Fruit fly (Drosophila melanogaster) whole organism, embryonic: ENCODE measurements around the gene CG9338.

Source experiments
- Bdp1 ChIP-seq: fragments of 200-800 bp; sonication (Bioruptor generic); optimal IDR thresholded peaks from 3 replicates; lab custom pipeline; 2016; ENCODE audit warnings: missing biosample characterization, missing genetic modification characterization
- Blimp-1 ChIP-seq: fragments of 200-800 bp; sonication (Bioruptor generic); optimal IDR thresholded peaks from 3 replicates; lab custom pipeline; 2018; ENCODE audit warnings: missing biosample characterization, missing genetic modification characterization, mild to moderate bottlenecking, moderate library complexity, missing genetic modification reagents
- CG10321 ChIP-seq: fragments of 200-800 bp; sonication (Bioruptor generic); IDR thresholded peaks from 2 replicates; pipeline ENCODE4 v1.3.6; 2022; ENCODE audit warnings: missing biosample characterization, missing genetic modification characterization
- CG10654 ChIP-seq: fragments of 200-800 bp; sonication (Bioruptor generic); optimal IDR thresholded peaks from 2 replicates; lab custom pipeline; 2016; ENCODE audit warnings: missing biosample characterization, missing genetic modification characterization
- CG10959 ChIP-seq: fragments of 200-800 bp; sonication (Bioruptor generic); IDR thresholded peaks from 2 replicates; pipeline ENCODE4 v1.3.6; 2022; ENCODE audit warnings: missing biosample characterization, missing genetic modification characterization
- CG10979 ChIP-seq: fragments of 200-800 bp; sonication (Bioruptor generic); optimal IDR thresholded peaks from 2 replicates; lab custom pipeline; 2018; ENCODE audit warnings: missing biosample characterization, mild to moderate bottlenecking, missing genetic modification characterization, moderate library complexity
- CG11085 ChIP-seq: fragments of 200-800 bp; sonication (Bioruptor generic); IDR thresholded peaks from 2 replicates; pipeline ENCODE4 v1.3.6; 2022; ENCODE audit warnings: missing biosample characterization, missing genetic modification characterization
- CG11398 ChIP-seq: fragments of 200-800 bp; sonication (Bioruptor generic); optimal IDR thresholded peaks from 2 replicates; lab custom pipeline; 2016; ENCODE audit warnings: missing biosample characterization, missing genetic modification characterization
- CG12104 ChIP-seq: fragments of 200-800 bp; sonication (Bioruptor generic); optimal IDR thresholded peaks from 3 replicates; lab custom pipeline; 2016; ENCODE audit warnings: missing biosample characterization, missing genetic modification characterization
- CG12299 ChIP-seq: fragments of 200-800 bp; sonication (Bioruptor generic); optimal IDR thresholded peaks from 2 replicates; lab custom pipeline; 2018; ENCODE audit warnings: missing biosample characterization, mild to moderate bottlenecking, missing genetic modification characterization
- CG14667 ChIP-seq: fragments of 200-800 bp; sonication (Bioruptor generic); IDR thresholded peaks from 2 replicates; pipeline ENCODE4 v1.3.6; 2022; ENCODE audit warnings: missing biosample characterization, missing genetic modification characterization
- CG14710 ChIP-seq: fragments of 200-800 bp; sonication (Bioruptor generic); optimal IDR thresholded peaks from 3 replicates; lab custom pipeline; 2019; ENCODE audit warnings: missing biosample characterization, mild to moderate bottlenecking, missing genetic modification characterization, moderate library complexity
- CG15269 ChIP-seq: fragments of 200-800 bp; sonication (Bioruptor generic); optimal IDR thresholded peaks from 2 replicates; lab custom pipeline; 2018; ENCODE audit warnings: missing biosample characterization, mild to moderate bottlenecking, missing genetic modification characterization, moderate library complexity
- CG15696 ChIP-seq: fragments of 200-800 bp; sonication (Bioruptor generic); optimal IDR thresholded peaks from 2 replicates; lab custom pipeline; 2019; ENCODE audit warnings: missing biosample characterization, mild to moderate bottlenecking, missing genetic modification characterization, moderate library complexity
- CG16815 ChIP-seq: fragments of 200-800 bp; sonication (Bioruptor generic); optimal IDR thresholded peaks from 3 replicates; lab custom pipeline; 2017; ENCODE audit warnings: missing biosample characterization, mild to moderate bottlenecking, missing genetic modification characterization
- CG17359 ChIP-seq: fragments of 200-800 bp; sonication (Bioruptor generic); optimal IDR thresholded peaks from 3 replicates; lab custom pipeline; 2018; ENCODE audit warnings: missing biosample characterization, mild to moderate bottlenecking, missing genetic modification characterization, moderate library complexity
- CG18764 ChIP-seq: fragments of 200-800 bp; sonication (Bioruptor generic); optimal IDR thresholded peaks from 3 replicates; lab custom pipeline; 2016; ENCODE audit warnings: missing biosample characterization, missing genetic modification characterization
- CG2199 ChIP-seq: fragments of 200-800 bp; sonication (Bioruptor generic); IDR thresholded peaks from 3 replicates; pipeline ENCODE4 v1.3.6; 2022; ENCODE audit warnings: missing biosample characterization, missing genetic modification characterization
- CG2889 ChIP-seq: fragments of 200-800 bp; sonication (Bioruptor generic); IDR thresholded peaks from 3 replicates; pipeline ENCODE4 v1.3.6; 2022; ENCODE audit warnings: missing biosample characterization, missing genetic modification characterization
- CG31388 ChIP-seq: fragments of 200-800 bp; sonication (Bioruptor generic); optimal IDR thresholded peaks from 2 replicates; lab custom pipeline; 2016; ENCODE audit warnings: missing biosample characterization, missing genetic modification characterization
- CG32772 ChIP-seq: fragments of 200-800 bp; sonication (Bioruptor generic); IDR thresholded peaks from 2 replicates; pipeline ENCODE4 v1.3.6; 2022; ENCODE audit warnings: missing biosample characterization, missing genetic modification characterization
- CG4424 ChIP-seq: fragments of 200-800 bp; sonication (Bioruptor generic); optimal IDR thresholded peaks from 3 replicates; lab custom pipeline; 2016; ENCODE audit warnings: missing biosample characterization, missing genetic modification characterization
- CG7556 ChIP-seq: fragments of 200-800 bp; sonication (Bioruptor generic); optimal IDR thresholded peaks from 2 replicates; lab custom pipeline; 2017; ENCODE audit warnings: missing biosample characterization, mild to moderate bottlenecking, missing genetic modification characterization
- CG7839 ChIP-seq: fragments of 200-800 bp; sonication (Bioruptor generic); optimal IDR thresholded peaks from 3 replicates; lab custom pipeline; 2018; ENCODE audit warnings: missing biosample characterization, mild to moderate bottlenecking, missing genetic modification characterization, moderate library complexity
- CG7928 ChIP-seq: fragments of 200-800 bp; sonication (Bioruptor generic); optimal IDR thresholded peaks from 2 replicates; lab custom pipeline; 2017; ENCODE audit warnings: missing biosample characterization, mild to moderate bottlenecking, missing genetic modification characterization
- CG8281 ChIP-seq: fragments of 200-800 bp; sonication (Bioruptor generic); optimal IDR thresholded peaks from 2 replicates; lab custom pipeline; 2018; ENCODE audit warnings: missing biosample characterization, mild to moderate bottlenecking, missing genetic modification characterization, moderate library complexity
- CG8388 ChIP-seq: fragments of 200-800 bp; sonication (Bioruptor generic); optimal IDR thresholded peaks from 2 replicates; lab custom pipeline; 2019; ENCODE audit warnings: missing biosample characterization, mild to moderate bottlenecking, missing genetic modification characterization, moderate library complexity
- CG9437 ChIP-seq: fragments of 200-800 bp; sonication (Bioruptor generic); optimal IDR thresholded peaks from 2 replicates; lab custom pipeline; 2018; ENCODE audit warnings: missing biosample characterization, mild to moderate bottlenecking, missing genetic modification characterization
- E2f2 ChIP-seq: fragments of 200-800 bp; sonication (Bioruptor generic); IDR thresholded peaks from 2 replicates; pipeline ENCODE4 v1.3.6; 2022; ENCODE audit warnings: missing biosample characterization, missing genetic modification characterization
- Elba2 ChIP-seq: fragments of 200-800 bp; sonication (Bioruptor generic); optimal IDR thresholded peaks from 3 replicates; lab custom pipeline; 2016; ENCODE audit warnings: missing biosample characterization, missing genetic modification characterization
- Ets97D ChIP-seq: fragments of 200-800 bp; sonication (Bioruptor generic); optimal IDR thresholded peaks from 3 replicates; lab custom pipeline; 2016; ENCODE audit warnings: missing biosample characterization, missing genetic modification characterization
- Gug ChIP-seq: fragments of 200-800 bp; sonication (Bioruptor generic); IDR thresholded peaks from 4 replicates; pipeline ENCODE4 v1.3.6; 2022; ENCODE audit warnings: missing biosample characterization, missing genetic modification characterization
- Hr3 ChIP-seq: fragments of 200-800 bp; sonication (Bioruptor generic); optimal IDR thresholded peaks from 3 replicates; lab custom pipeline; 2016; ENCODE audit warnings: missing biosample characterization, missing genetic modification characterization
- Lim3 ChIP-seq: fragments of 200-800 bp; sonication (Bioruptor generic); IDR thresholded peaks from 2 replicates; pipeline ENCODE4 v1.3.6; 2022; ENCODE audit warnings: missing biosample characterization, missing genetic modification characterization
- Med ChIP-seq: fragments of 200-800 bp; sonication (Bioruptor generic); peaks from one replicate; lab custom pipeline; 2016; ENCODE audit warnings: missing biosample characterization, missing genetic modification characterization, mild to moderate bottlenecking, inconsistent platforms, moderate library complexity
- Mes4 ChIP-seq: fragments of 200-800 bp; sonication (Bioruptor generic); optimal IDR thresholded peaks from 2 replicates; lab custom pipeline; 2016; ENCODE audit warnings: missing biosample characterization, missing genetic modification characterization
- Mrtf ChIP-seq: fragments of 200-800 bp; sonication (Bioruptor generic); IDR thresholded peaks from 3 replicates; pipeline ENCODE4 v1.3.6; 2022; ENCODE audit warnings: missing biosample characterization, missing genetic modification characterization
- NfI ChIP-seq: fragments of 200-800 bp; sonication (Bioruptor generic); optimal IDR thresholded peaks from 3 replicates; lab custom pipeline; 2018; ENCODE audit warnings: missing biosample characterization, mild to moderate bottlenecking, missing genetic modification characterization, moderate library complexity
- PHDP ChIP-seq: fragments of 200-800 bp; sonication (Bioruptor generic); optimal IDR thresholded peaks from 3 replicates; lab custom pipeline; 2018; ENCODE audit warnings: missing biosample characterization, mild to moderate bottlenecking, missing genetic modification characterization, moderate library complexity
- TFAM ChIP-seq: fragments of 200-800 bp; sonication (Bioruptor generic); optimal IDR thresholded peaks from 2 replicates; lab custom pipeline; 2017; ENCODE audit warnings: missing biosample characterization, missing genetic modification characterization, inconsistent platforms
- Tbp ChIP-seq: fragments of >200 bp; optimal IDR thresholded peaks from 2 replicates; lab custom pipeline; 2018; ENCODE audit warnings: missing biosample characterization, missing genetic modification characterization
- ato ChIP-seq: fragments of 200-800 bp; sonication (Bioruptor generic); IDR thresholded peaks from 2 replicates; pipeline ENCODE4 v1.3.6; 2022; ENCODE audit warnings: missing biosample characterization, missing genetic modification characterization; ENCODE audit not compliant: partially characterized antibody
- cg ChIP-seq: fragments of 200-800 bp; sonication (Bioruptor generic); optimal IDR thresholded peaks from 3 replicates; lab custom pipeline; 2019; ENCODE audit warnings: missing biosample characterization, mild to moderate bottlenecking, missing genetic modification characterization, moderate library complexity
- pb ChIP-seq: fragments of 200-800 bp; sonication (Bioruptor generic); optimal IDR thresholded peaks from 3 replicates; lab custom pipeline; 2016; ENCODE audit warnings: missing biosample characterization, missing genetic modification characterization
- run ChIP-seq: fragments of 200-800 bp; sonication (Bioruptor generic); optimal IDR thresholded peaks from 3 replicates; lab custom pipeline; 2018; ENCODE audit warnings: missing biosample characterization, mild to moderate bottlenecking, missing genetic modification characterization
- schlank ChIP-seq: fragments of 200-800 bp; sonication (Bioruptor generic); optimal IDR thresholded peaks from 2 replicates; lab custom pipeline; 2018; ENCODE audit warnings: missing biosample characterization, mild to moderate bottlenecking, missing genetic modification characterization
- slou ChIP-seq: fragments of 200-800 bp; sonication (Bioruptor generic); optimal IDR thresholded peaks from 3 replicates; lab custom pipeline; 2016; ENCODE audit warnings: missing biosample characterization, missing genetic modification characterization
- twi ChIP-seq: fragments of 200-800 bp; optimal IDR thresholded peaks from 2 replicates; lab custom pipeline; 2019; ENCODE audit warnings: missing biosample characterization, mild to moderate bottlenecking, missing genetic modification characterization, moderate library complexity
- vnd ChIP-seq: fragments of 200-800 bp; sonication (Bioruptor generic); IDR thresholded peaks from 3 replicates; pipeline ENCODE4 v1.3.6; 2022; ENCODE audit warnings: missing biosample characterization, missing genetic modification characterization; ENCODE audit not compliant: partially characterized antibody
- yki ChIP-seq: fragments of >200 bp; optimal IDR thresholded peaks from 3 replicates; lab custom pipeline; 2018
- zf30C ChIP-seq: fragments of 200-800 bp; sonication (Bioruptor generic); optimal IDR thresholded peaks from 3 replicates; lab custom pipeline; 2018; ENCODE audit warnings: missing biosample characterization, mild to moderate bottlenecking, missing genetic modification characterization

The CG9338 gene

DNA sequence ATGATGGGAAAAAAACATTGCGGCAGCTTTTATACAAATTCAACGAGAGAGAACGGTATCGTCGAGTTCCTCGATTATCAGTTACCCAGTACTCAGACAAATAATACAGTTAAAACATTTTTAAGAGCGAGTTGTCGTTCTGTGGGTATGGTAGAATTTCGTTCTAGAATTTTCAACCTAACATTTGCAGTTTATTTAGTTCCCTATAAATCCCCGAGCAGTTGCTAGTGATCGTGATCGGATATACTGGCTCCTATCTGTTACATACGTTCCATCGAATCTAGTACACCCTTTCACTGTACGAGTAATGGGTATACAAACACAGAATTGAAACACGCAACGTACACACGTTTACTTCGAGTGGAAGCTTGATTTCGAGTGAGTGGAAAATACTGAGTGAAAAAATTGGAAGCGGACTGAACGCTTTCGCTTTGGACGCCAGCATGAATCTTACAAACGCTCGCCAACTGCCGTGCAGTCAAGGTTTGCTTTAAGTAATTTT is at the start of gene CG9338 (continued):
- TF ChIP-seq CG15696 (tag; lab: Kevin White, UChicago) (peak; percentile 74), schlank (tag; lab: Kevin White, UChicago) (peak; percentile 31), E2f2 (GFP tag; lab: Robert Waterston, UW) (peak; percentile 48; the same call in 1 of the 2 replicates), CG10654 (GFP tag; lab: Kevin White, UChicago) (peak; percentile 88), TFAM (GFP tag; lab: Kevin White, UChicago) (peak; percentile 68), yki (lab: Kevin White, UChicago) (no peak), CG8281 (tag; lab: Kevin White, UChicago) (peak; percentile 76), cg (peak; percentile 70), CG7556 (GFP tag; lab: Kevin White, UChicago) (peak; percentile 86), Blimp-1 (GFP tag; lab: Kevin White, UChicago) (peak; percentile 93), Med (GFP tag; lab: Kevin White, UChicago) (peak; percentile 97), CG14667 (GFP tag; lab: Robert Waterston, UW) (peak; percentile 89), twi (tag; lab: Kevin White, UChicago) (peak; percentile 46), CG2199 (GFP tag; lab: Robert Waterston, UW) (peak; percentile 86), CG7928 (GFP tag; lab: Kevin White, UChicago) (peak; percentile 70), Lim3 (GFP tag; lab: Robert Waterston, UW) (no peak), Hr3 (GFP tag; lab: Kevin White, UChicago) (peak; percentile 73), NfI (GFP tag; lab: Kevin White, UChicago) (peak; percentile 79), PHDP (tag; lab: Kevin White, UChicago) (peak; percentile 83), CG17359 (tag; lab: Kevin White, UChicago) (peak; percentile 95), CG11398 (GFP tag; lab: Kevin White, UChicago) (peak; percentile 83), run (tag; lab: Kevin White, UChicago) (peak; percentile 63), CG2889 (GFP tag; lab: Robert Waterston, UW) (peak; percentile 43; the same call in 1 of the 3 replicates), Tbp (no peak), slou (GFP tag; lab: Kevin White, UChicago) (peak; percentile 47), ato (GFP tag; lab: Robert Waterston, UW) (peak; percentile 54; the same call in 1 of the 2 replicates), vnd (GFP tag; lab: Robert Waterston, UW) (0 out of 3 replicates have a peak, but pooled peaks have one; percentile 23), CG14710 (peak; percentile 91), CG10321 (GFP tag; lab: Robert Waterston, UW) (peak; percentile 16; the same call in 1 of the 2 replicates), zf30C (GFP tag; lab: Kevin White, UChicago) (no peak), CG10959 (GFP tag; lab: Robert Waterston, UW) (no peak), CG4424 (GFP tag; lab: Kevin White, UChicago) (peak; percentile 95), CG10979 (tag; lab: Kevin White, UChicago) (peak; percentile 90), Gug (GFP tag; lab: Robert Waterston, UW) (peak; percentile 87), Mrtf (GFP tag; lab: Robert Waterston, UW) (peak; percentile 62; the same call in 2 of the 3 replicates), CG16815 (GFP tag; lab: Kevin White, UChicago) (peak; percentile 53), CG12104 (peak; percentile 74), CG15269 (tag; lab: Kevin White, UChicago) (peak; percentile 71), Bdp1 (GFP tag; lab: Kevin White, UChicago) (peak; percentile 48), Ets97D (GFP tag; lab: Kevin White, UChicago) (peak; percentile 34), Mes4 (GFP tag; lab: Kevin White, UChicago) (peak; percentile 75), pb (GFP tag; lab: Kevin White, UChicago) (peak; percentile 64), CG9437 (GFP tag; lab: Kevin White, UChicago) (peak; percentile 58), CG12299 (tag; lab: Kevin White, UChicago) (peak; percentile 76), CG11085 (GFP tag; lab: Robert Waterston, UW) (peak; percentile 85), CG31388 (GFP tag; lab: Kevin White, UChicago) (peak; percentile 1), CG8388 (peak; percentile 68), Elba2 (GFP tag; lab: Kevin White, UChicago) (no peak), CG18764 (GFP tag; lab: Kevin White, UChicago) (peak; percentile 91), CG7839 (peak; percentile 85), CG32772 (no peak; the same call in 1 of the 2 replicates)
